Worm (Caenorhabditis elegans) whole organism, L4 larva: Measurements from ENCODE around the gene F36D4.4.

Experiments
- Y105C5A.15 ChIP-seq: fragments of 200-800 bp; sonication (Bioruptor generic); IDR thresholded peaks from 2 replicates; pipeline ENCODE4 v1.3.6; 2022; ENCODE audit warnings: missing genetic modification characterization, missing compliant biosample characterization
- ZK546.5 ChIP-seq, 2 experiments: sonication (generic microtip); optimal IDR thresholded peaks; 2 replicates each; lab custom pipeline; 2017; ENCODE audit warnings: missing biosample characterization in 2 of 2, missing genetic modification characterization in 2 of 2
- dmd-8 ChIP-seq: fragments of 200-800 bp; sonication (Bioruptor generic); IDR thresholded peaks from 2 replicates; pipeline ENCODE4 v1.3.6; 2022; ENCODE audit warnings: missing genetic modification characterization, missing compliant biosample characterization
- egl-27 ChIP-seq: sonication (generic microtip); optimal IDR thresholded peaks from 3 replicates; lab custom pipeline; 2017; ENCODE audit warnings: missing biosample characterization, missing genetic modification reagents, missing genetic modification characterization
- lin-15B ChIP-seq: fragments of 150-350 bp; sonication (generic microtip); optimal IDR thresholded peaks from 3 replicates; lab custom pipeline; 2014; ENCODE audit warnings: missing biosample characterization, missing genetic modification characterization
- lin-38 ChIP-seq: fragments of 200-800 bp; sonication (Bioruptor generic); IDR thresholded peaks from 2 replicates; pipeline ENCODE4 v1.3.6; 2022; ENCODE audit warnings: missing genetic modification reagents, missing genetic modification characterization, missing compliant biosample characterization
- lir-3 ChIP-seq: sonication (generic microtip); optimal IDR thresholded peaks from 2 replicates; lab custom pipeline; 2016; ENCODE audit warnings: mild to moderate bottlenecking, missing genetic modification characterization, missing compliant biosample characterization
- nhr-77 ChIP-seq: fragments of 150-350 bp; optimal IDR thresholded peaks from 2 replicates; lab custom pipeline; 2014; ENCODE audit warnings: missing biosample characterization, missing genetic modification characterization
- snpc-4 ChIP-seq: fragments of 150-350 bp; optimal IDR thresholded peaks from 2 replicates; lab custom pipeline; 2014; ENCODE audit warnings: missing biosample characterization, missing genetic modification characterization
- unc-130 ChIP-seq: sonication (generic microtip); optimal IDR thresholded peaks from 2 replicates; lab custom pipeline; 2016; ENCODE audit warnings: missing genetic modification reagents, missing genetic modification characterization, missing compliant biosample characterization
- zip-2 ChIP-seq: fragments of 150-350 bp; optimal IDR thresholded peaks from 2 replicates; lab custom pipeline; 2014; ENCODE audit warnings: missing biosample characterization, missing genetic modification characterization

ce11 chrV:9414516-9414915 is at the start of gene F36D4.4:
- no peak for TF ChIP-seq egl-27 (tag; lab: Kevin White, UChicago)
- no peak for TF ChIP-seq lir-3 (tag; lab: Kevin White, UChicago)
- no peak for TF ChIP-seq lin-15B (tag; lab: Kevin White, UChicago)
- no peak for TF ChIP-seq lin-38 (GFP tag; lab: Robert Waterston, UW)
- no peak for TF ChIP-seq dmd-8 (GFP tag; lab: Robert Waterston, UW)
- TF ChIP-seq unc-130 (GFP tag; lab: Kevin White, UChicago): no peak
- no peak for TF ChIP-seq ZK546.5 (tag; optimal IDR thresholded peaks at IDR 0.05; lab: Kevin White, UChicago)
- TF ChIP-seq Y105C5A.15 (GFP tag; lab: Robert Waterston, UW): no peak
- TF ChIP-seq snpc-4: no peak
- TF ChIP-seq zip-2 (tag; lab: Kevin White, UChicago): no peak
- TF ChIP-seq nhr-77 (tag; lab: Kevin White, UChicago): no peak
